Worm (Caenorhabditis elegans) whole organism, late embryonic: ENCODE results near the gene F13H8.11.
A peak's percentile ranks its signal among the peaks of the same experiment; 100 is the strongest.

Source experiments
- C08G9.2 ChIP-seq: sonication (generic microtip); optimal IDR thresholded peaks from 2 replicates; lab custom pipeline; 2016; ENCODE audit warnings: mild to moderate bottlenecking, missing genetic modification characterization, moderate library complexity, missing compliant biosample characterization
- F13H6.1 ChIP-seq: sonication (generic microtip); optimal IDR thresholded peaks from 2 replicates; lab custom pipeline; 2016; ENCODE audit warnings: missing genetic modification characterization, missing compliant biosample characterization
- K02D7.2 ChIP-seq: sonication (generic microtip); optimal IDR thresholded peaks from 2 replicates; lab custom pipeline; 2017; ENCODE audit warnings: mild to moderate bottlenecking, missing genetic modification characterization, missing compliant biosample characterization
- K09A11.1 ChIP-seq: sonication (generic microtip); optimal IDR thresholded peaks from 2 replicates; lab custom pipeline; 2017; ENCODE audit warnings: antibody characterized with exemption, mild to moderate bottlenecking, missing genetic modification characterization, missing compliant biosample characterization; ENCODE audit not compliant: insufficient read depth
- T23F11.4 ChIP-seq: fragments of 200-800 bp; sonication (Bioruptor generic); optimal IDR thresholded peaks from 2 replicates; lab custom pipeline; 2018; ENCODE audit warnings: mild to moderate bottlenecking, missing genetic modification characterization, missing compliant biosample characterization
- ahr-1 ChIP-seq: sonication (generic microtip); optimal IDR thresholded peaks from 2 replicates; lab custom pipeline; 2016; ENCODE audit warnings: missing genetic modification characterization, missing compliant biosample characterization
- ama-1 ChIP-seq: fragments of 150-350 bp; optimal IDR thresholded peaks from 2 replicates; lab custom pipeline; 2014
- ceh-14 ChIP-seq: sonication (generic microtip); optimal IDR thresholded peaks from 2 replicates; lab custom pipeline; 2016; ENCODE audit warnings: missing genotype, missing genetic modification characterization, missing compliant biosample characterization
- ceh-18 ChIP-seq: sonication (generic microtip); optimal IDR thresholded peaks from 2 replicates; lab custom pipeline; 2016; ENCODE audit warnings: missing genetic modification characterization, missing compliant biosample characterization
- ceh-19 ChIP-seq: fragments of 200-800 bp; sonication (Bioruptor generic); optimal IDR thresholded peaks from 2 replicates; lab custom pipeline; 2018; ENCODE audit warnings: mild to moderate bottlenecking, missing genetic modification characterization, missing compliant biosample characterization
- ceh-2 ChIP-seq: sonication (generic microtip); optimal IDR thresholded peaks from 2 replicates; lab custom pipeline; 2016; ENCODE audit warnings: missing genotype, missing genetic modification characterization, missing compliant biosample characterization
- ceh-34 ChIP-seq: sonication (generic microtip); optimal IDR thresholded peaks from 2 replicates; lab custom pipeline; 2016; ENCODE audit warnings: mild to moderate bottlenecking, missing genetic modification characterization, missing compliant biosample characterization
- ceh-45 ChIP-seq: fragments of 200-800 bp; sonication (Bioruptor generic); IDR thresholded peaks from 2 replicates; pipeline ENCODE4 v1.3.6; 2022; ENCODE audit warnings: missing genetic modification reagents, missing genetic modification characterization, missing compliant biosample characterization
- ceh-48 ChIP-seq: sonication (generic microtip); optimal IDR thresholded peaks from 2 replicates; lab custom pipeline; 2016; ENCODE audit warnings: missing genetic modification characterization, inconsistent platforms, missing compliant biosample characterization
- ceh-9 ChIP-seq: sonication (generic microtip); optimal IDR thresholded peaks from 2 replicates; lab custom pipeline; 2016; ENCODE audit warnings: mild to moderate bottlenecking, missing genetic modification characterization, inconsistent platforms, missing compliant biosample characterization
- che-1 ChIP-seq: sonication (generic microtip); optimal IDR thresholded peaks from 2 replicates; lab custom pipeline; 2016; ENCODE audit warnings: mild to moderate bottlenecking, missing genetic modification characterization, missing compliant biosample characterization
- dve-1 ChIP-seq: sonication (generic microtip); optimal IDR thresholded peaks from 2 replicates; lab custom pipeline; 2017; ENCODE audit warnings: antibody characterized with exemption, mild to moderate bottlenecking, missing genetic modification characterization, missing compliant biosample characterization
- elt-2 ChIP-seq: sonication (generic microtip); optimal IDR thresholded peaks from 2 replicates; lab custom pipeline; 2016; ENCODE audit warnings: missing genetic modification reagents, missing genetic modification characterization, missing compliant biosample characterization
- elt-4 ChIP-seq: sonication (generic microtip); optimal IDR thresholded peaks from 2 replicates; lab custom pipeline; 2016; ENCODE audit warnings: missing genetic modification characterization, missing compliant biosample characterization
- ets-4 ChIP-seq: sonication (generic microtip); optimal IDR thresholded peaks from 2 replicates; lab custom pipeline; 2016; ENCODE audit warnings: missing genetic modification characterization, missing compliant biosample characterization
- fkh-10 ChIP-seq: fragments of 150-350 bp; optimal IDR thresholded peaks from 2 replicates; lab custom pipeline; 2014; ENCODE audit warnings: missing biosample characterization, missing genetic modification reagents, missing genetic modification characterization
- fkh-6 ChIP-seq: sonication (generic microtip); optimal IDR thresholded peaks from 2 replicates; lab custom pipeline; 2016; ENCODE audit warnings: missing genetic modification characterization, missing compliant biosample characterization
- gmeb-2 ChIP-seq: sonication (generic microtip); optimal IDR thresholded peaks from 2 replicates; lab custom pipeline; 2016; ENCODE audit warnings: missing genetic modification characterization, inconsistent platforms, missing compliant biosample characterization
- hlh-13 ChIP-seq: fragments of 200-800 bp; sonication (Bioruptor generic); optimal IDR thresholded peaks from 2 replicates; lab custom pipeline; 2018; ENCODE audit warnings: mild to moderate bottlenecking, missing genetic modification characterization, missing compliant biosample characterization
- hlh-15 ChIP-seq: sonication (generic microtip); optimal IDR thresholded peaks from 2 replicates; lab custom pipeline; 2016; ENCODE audit warnings: missing genetic modification characterization, missing compliant biosample characterization
- hlh-30 ChIP-seq: sonication (generic microtip); optimal IDR thresholded peaks from 2 replicates; lab custom pipeline; 2017; ENCODE audit warnings: antibody characterized with exemption, missing genetic modification characterization, missing compliant biosample characterization; ENCODE audit not compliant: insufficient read depth
- lim-6 ChIP-seq: sonication (generic microtip); optimal IDR thresholded peaks from 2 replicates; lab custom pipeline; 2016; ENCODE audit warnings: missing genetic modification characterization, missing compliant biosample characterization
- lin-11 ChIP-seq: fragments of 200-800 bp; sonication (Bioruptor generic); optimal IDR thresholded peaks from 2 replicates; lab custom pipeline; 2018; ENCODE audit warnings: mild to moderate bottlenecking, missing genetic modification characterization, missing compliant biosample characterization
- madf-2 ChIP-seq: sonication (generic microtip); optimal IDR thresholded peaks from 2 replicates; lab custom pipeline; 2017; ENCODE audit warnings: missing genetic modification characterization, missing compliant biosample characterization
- mec-3 ChIP-seq: sonication (generic microtip); optimal IDR thresholded peaks from 2 replicates; lab custom pipeline; 2016; ENCODE audit warnings: borderline replicate concordance, missing genetic modification characterization, missing compliant biosample characterization
- nfya-1 ChIP-seq: sonication (generic microtip); optimal IDR thresholded peaks from 2 replicates; lab custom pipeline; 2017; ENCODE audit warnings: missing genetic modification characterization, mild to moderate bottlenecking, missing compliant biosample characterization, antibody characterized with exemption, moderate library complexity
- nhr-11 ChIP-seq: fragments of 150-350 bp; optimal IDR thresholded peaks from 2 replicates; lab custom pipeline; 2014; ENCODE audit warnings: missing biosample characterization, missing genetic modification characterization
- odd-2 ChIP-seq: sonication (generic microtip); optimal IDR thresholded peaks from 2 replicates; lab custom pipeline; 2017; ENCODE audit warnings: antibody characterized with exemption, mild to moderate bottlenecking, missing genetic modification characterization, missing compliant biosample characterization
- pat-9 ChIP-seq: fragments of 200-800 bp; sonication (Bioruptor generic); optimal IDR thresholded peaks from 2 replicates; lab custom pipeline; 2018; ENCODE audit warnings: mild to moderate bottlenecking, missing genetic modification characterization, moderate library complexity, missing compliant biosample characterization
- pha-2 ChIP-seq: sonication (generic microtip); optimal IDR thresholded peaks from 2 replicates; lab custom pipeline; 2017; ENCODE audit warnings: mild to moderate bottlenecking, missing genetic modification characterization, missing compliant biosample characterization
- pqm-1 ChIP-seq: sonication (generic microtip); optimal IDR thresholded peaks from 2 replicates; lab custom pipeline; 2016; ENCODE audit warnings: missing genetic modification characterization, missing compliant biosample characterization
- pros-1 ChIP-seq: fragments of 150-350 bp; optimal IDR thresholded peaks from 2 replicates; lab custom pipeline; 2014; ENCODE audit warnings: missing biosample characterization, missing genetic modification reagents, missing genetic modification characterization
- rnt-1 ChIP-seq: sonication (generic microtip); optimal IDR thresholded peaks from 2 replicates; lab custom pipeline; 2016; ENCODE audit warnings: missing genetic modification characterization, missing compliant biosample characterization
- sdc-2 ChIP-seq: sonication (generic microtip); optimal IDR thresholded peaks from 2 replicates; lab custom pipeline; 2016; ENCODE audit warnings: missing genotype, missing genetic modification characterization, missing compliant biosample characterization
- sox-2 ChIP-seq: fragments of 200-800 bp; sonication (Bioruptor generic); IDR thresholded peaks from 2 replicates; pipeline ENCODE4 v1.3.6; 2022; ENCODE audit warnings: missing genetic modification reagents, missing genetic modification characterization, missing compliant biosample characterization
- sox-4 ChIP-seq: sonication (generic microtip); optimal IDR thresholded peaks from 2 replicates; lab custom pipeline; 2017; ENCODE audit warnings: mild to moderate bottlenecking, missing genetic modification characterization, inconsistent platforms, missing compliant biosample characterization
- syd-9 ChIP-seq: sonication (generic microtip); optimal IDR thresholded peaks from 2 replicates; lab custom pipeline; 2016; ENCODE audit warnings: mild to moderate bottlenecking, missing genetic modification characterization, moderate library complexity, missing compliant biosample characterization
- tbx-2 ChIP-seq: sonication (generic microtip); optimal IDR thresholded peaks from 2 replicates; lab custom pipeline; 2016; ENCODE audit warnings: missing genetic modification characterization, missing compliant biosample characterization
- ttx-3 ChIP-seq: sonication (generic microtip); optimal IDR thresholded peaks from 2 replicates; lab custom pipeline; 2016; ENCODE audit warnings: missing genetic modification reagents, missing genetic modification characterization, missing compliant biosample characterization
- unc-3 ChIP-seq, 2 experiments: fragments of 200-800 bp in 1 of 2; sonication (Bioruptor generic) in 1 of 2; sonication (generic microtip) in 1 of 2; conservative IDR thresholded peaks in 1 of 2; optimal IDR thresholded peaks in 1 of 2; 2 replicates each; pipeline versions ENCODE4 v1.3.6 to Lab custom; 2016 to 2022; ENCODE audit warnings: missing compliant biosample characterization in 2 of 2, missing genetic modification characterization in 2 of 2, missing genetic modification reagents in 1 of 2
- unc-55 ChIP-seq: sonication (generic microtip); optimal IDR thresholded peaks from 2 replicates; lab custom pipeline; 2017; ENCODE audit warnings: missing biosample characterization, missing genetic modification reagents, missing genetic modification characterization
- unc-86 ChIP-seq: sonication (generic microtip); optimal IDR thresholded peaks from 2 replicates; lab custom pipeline; 2016; ENCODE audit warnings: missing genetic modification characterization, missing compliant biosample characterization
- zip-5 ChIP-seq: sonication (generic microtip); optimal IDR thresholded peaks from 2 replicates; lab custom pipeline; 2016; ENCODE audit warnings: missing genetic modification characterization, missing compliant biosample characterization

Gene F13H8.11

ce11 chrII:6250782-6251461 is 8.9 kb downstream of the F13H8.11 start, which contains the start of gene phb-2 (continued):
- no peak for TF ChIP-seq unc-55
- no peak for TF ChIP-seq ceh-14 (tag; lab: Kevin White, UChicago)
- no peak for TF ChIP-seq syd-9
- no peak for TF ChIP-seq K02D7.2 (tag; lab: Kevin White, UChicago)
- TF ChIP-seq elt-4 (tag; lab: Kevin White, UChicago) = no peak
- TF ChIP-seq sox-4 (tag; lab: Kevin White, UChicago) = no peak
- no peak for TF ChIP-seq gmeb-2
- TF ChIP-seq dve-1 = peak; percentile 68
- no peak for TF ChIP-seq ceh-2 (tag; lab: Kevin White, UChicago)
- TF ChIP-seq mec-3 = no peak
- TF ChIP-seq pros-1 (tag; lab: Kevin White, UChicago) = peak; percentile 33
- TF ChIP-seq lim-6 (tag; lab: Kevin White, UChicago) = no peak
- TF ChIP-seq pha-2 (tag; lab: Kevin White, UChicago) = no peak
- no peak for TF ChIP-seq C08G9.2
- no peak for TF ChIP-seq unc-86 (tag; lab: Kevin White, UChicago)
- TF ChIP-seq ceh-48 (tag; lab: Kevin White, UChicago) = no peak
- no peak for TF ChIP-seq T23F11.4 (GFP tag; lab: Kevin White, UChicago)
- TF ChIP-seq odd-2 (tag; lab: Kevin White, UChicago) = no peak
- no peak for TF ChIP-seq pqm-1 (tag; lab: Kevin White, UChicago)
- TF ChIP-seq sdc-2 = no peak

ce11 chrII:6248503-6248902 is 11.3 kb downstream of the F13H8.11 start:
- peak; percentile 81 for TF ChIP-seq tbx-2 (tag; lab: Kevin White, UChicago)
- peak; percentile 74 for TF ChIP-seq ceh-34
- TF ChIP-seq F13H6.1 (tag; lab: Kevin White, UChicago) = peak; percentile 40
- TF ChIP-seq che-1 = peak; percentile 85
- peak; percentile 42 for TF ChIP-seq ttx-3 (tag; lab: Kevin White, UChicago)
- TF ChIP-seq madf-2 (tag; lab: Kevin White, UChicago) = peak; percentile 70
- peak; percentile 74 for TF ChIP-seq hlh-30 (tag; lab: Kevin White, UChicago)
- TF ChIP-seq nfya-1 (tag; lab: Kevin White, UChicago) = no peak
- TF ChIP-seq C08G9.2 = peak; percentile 49
- TF ChIP-seq unc-55 = no peak
- no peak for TF ChIP-seq fkh-10 (GFP tag; lab: Kevin White, UChicago)
- peak; percentile 76 for TF ChIP-seq dve-1
- TF ChIP-seq ceh-19 (GFP tag; lab: Kevin White, UChicago) = peak; percentile 86
- peak; percentile 71 for TF ChIP-seq sox-2 (GFP tag; lab: Robert Waterston, UW)
- TF ChIP-seq ceh-9 (tag; lab: Kevin White, UChicago) = peak; percentile 38
- TF ChIP-seq K09A11.1 (tag; lab: Kevin White, UChicago) = peak; percentile 25
- peak; percentile 79 for TF ChIP-seq ceh-2 (tag; lab: Kevin White, UChicago)
- peak; percentile 24 for TF ChIP-seq ceh-14 (tag; lab: Kevin White, UChicago)
- TF ChIP-seq zip-5 (tag; lab: Kevin White, UChicago) = peak; percentile 26
- no peak for TF ChIP-seq ama-1 (lab: Kevin White, UChicago)
- TF ChIP-seq syd-9 = peak; percentile 72
- TF ChIP-seq fkh-6 = peak; percentile 87
- TF ChIP-seq pqm-1 (tag; lab: Kevin White, UChicago) = peak; percentile 20
- TF ChIP-seq sox-4 (tag; lab: Kevin White, UChicago) = peak; percentile 79
- TF ChIP-seq ahr-1 (tag; lab: Kevin White, UChicago) = peak; percentile 68
- peak; percentile 61 for TF ChIP-seq ceh-48 (tag; lab: Kevin White, UChicago)
- peak; percentile 72 for TF ChIP-seq pat-9
- TF ChIP-seq nhr-11 (tag; lab: Kevin White, UChicago) = no peak
- TF ChIP-seq unc-3 (GFP tag; conservative IDR thresholded peaks at IDR 0.05; lab: Robert Waterston, UW) = peak; percentile 73; the same call in 1 of the 2 replicates
- peak; percentile 50 for TF ChIP-seq unc-3 (tag; optimal IDR thresholded peaks at IDR 0.05; lab: Kevin White, UChicago)
- TF ChIP-seq hlh-15 (tag; lab: Kevin White, UChicago) = peak; percentile 48
- no peak for TF ChIP-seq pros-1 (tag; lab: Kevin White, UChicago)
- peak; percentile 60 for TF ChIP-seq ceh-45 (GFP tag; lab: Robert Waterston, UW)
- peak; percentile 42 for TF ChIP-seq rnt-1 (tag; lab: Kevin White, UChicago)
- TF ChIP-seq ceh-18 = peak; percentile 70
- TF ChIP-seq lin-11 (tag; lab: Kevin White, UChicago) = peak; percentile 73
- peak; percentile 78 for TF ChIP-seq T23F11.4 (GFP tag; lab: Kevin White, UChicago)
- TF ChIP-seq ets-4 (tag; lab: Kevin White, UChicago) = peak; percentile 47
- peak; percentile 76 for TF ChIP-seq elt-2 (tag; lab: Kevin White, UChicago)
- TF ChIP-seq hlh-13 (GFP tag; lab: Kevin White, UChicago) = peak; percentile 74
